Worm (Caenorhabditis elegans): Measurements from ENCODE around the gene tank-1.

The tank-1 gene

DNA sequence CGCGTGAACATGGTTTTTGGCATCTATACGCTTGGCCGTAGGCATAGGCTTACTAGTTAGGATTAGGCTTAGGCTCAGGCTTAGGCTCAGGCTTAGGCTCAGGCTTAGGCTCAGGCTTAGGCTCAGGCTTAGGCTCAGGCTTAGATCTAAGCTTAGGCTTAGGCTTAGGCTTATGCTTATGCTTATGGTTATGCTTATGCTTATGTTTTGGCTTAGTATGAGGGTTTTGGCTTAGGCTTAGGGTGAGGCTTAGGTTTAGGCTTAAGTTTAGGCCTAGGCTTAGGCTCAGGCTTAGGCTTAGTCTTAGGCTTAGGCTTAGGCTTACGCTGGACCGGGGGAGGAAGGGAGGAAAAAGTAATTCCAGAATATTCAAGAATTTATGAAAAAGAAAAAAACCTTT lies 20.3 kb upstream of the tank-1 start:
- TF ChIP-seq zim-3 (tag; optimal IDR thresholded peaks at IDR 0.05) (no peak), athp-1 (tag; optimal IDR thresholded peaks at IDR 0.05) (no peak), egl-18 (GFP tag; IDR thresholded peaks at IDR 0.05) (no peak), B0336.3 (GFP tag; IDR thresholded peaks at IDR 0.05) (no peak), aptf-3 (GFP tag; IDR thresholded peaks at IDR 0.05) (no peak), tlf-1 (GFP tag; optimal IDR thresholded peaks at IDR 0.05) (no peak), Y95B8A.8 (GFP tag; IDR thresholded peaks at IDR 0.05) (no peak), dpl-1 (GFP tag; optimal IDR thresholded peaks at IDR 0.05) (no peak), nfyb-1 (GFP tag; IDR thresholded peaks at IDR 0.05) (no peak), ccch-3 (GFP tag; optimal IDR thresholded peaks at IDR 0.05) (no peak), nhr-90 (tag; optimal IDR thresholded peaks at IDR 0.05) (no peak), xnd-1 (tag; optimal IDR thresholded peaks at IDR 0.05) (no peak), efl-1 (GFP tag; optimal IDR thresholded peaks at IDR 0.05) (no peak), madf-6 (GFP tag; IDR thresholded peaks at IDR 0.05) (no peak), Y79H2A.3 (GFP tag; conservative IDR thresholded peaks at IDR 0.05) (no peak), sptf-2 (GFP tag; optimal IDR thresholded peaks at IDR 0.05) (no peak), ceh-58 (GFP tag; IDR thresholded peaks at IDR 0.05) (no peak)

ce11 chrV:1304152-1304551 lies 18.6 kb upstream of the tank-1 start:
- TF ChIP-seq tbp1 (GFP tag; optimal IDR thresholded peaks at IDR 0.05) (peak; percentile 79), D2030.7 (GFP tag; IDR thresholded peaks at IDR 0.05) (0 out of 2 replicates have a peak, but pooled peaks have one; percentile 37), B0261.1 (tag; optimal IDR thresholded peaks at IDR 0.05) (peak; percentile 47), him-1 (tag; optimal IDR thresholded peaks at IDR 0.05) (peak; percentile 7), rpc-1 (optimal IDR thresholded peaks at IDR 0.05) (peak; percentile 42), rpc-1 (tag; optimal IDR thresholded peaks at IDR 0.05) (peak; percentile 72), dox-1 (GFP tag; IDR thresholded peaks at IDR 0.05) (0 out of 2 replicates have a peak, but pooled peaks have one; percentile 37), lin-26 (GFP tag; IDR thresholded peaks at IDR 0.05) (peak; percentile 37; the same call in 1 of the 2 replicates), mcd-1 (GFP tag; IDR thresholded peaks at IDR 0.05) (peak; percentile 36; the same call in 1 of the 2 replicates), aptf-3 (GFP tag; IDR thresholded peaks at IDR 0.05) (0 out of 2 replicates have a peak, but pooled peaks have one; percentile 29), ekl-4 (GFP tag; IDR thresholded peaks at IDR 0.05) (0 out of 2 replicates have a peak, but pooled peaks have one; percentile 17)

ce11 chrV:1302090-1302489 lies 16.6 kb upstream of the tank-1 start:
- TF ChIP-seq T26A5.8 (tag; optimal IDR thresholded peaks at IDR 0.05) (no peak), ztf-3 (GFP tag; optimal IDR thresholded peaks at IDR 0.05) (no peak), unc-62 (GFP tag; optimal IDR thresholded peaks at IDR 0.05) (no peak), F55B11.4 (tag; optimal IDR thresholded peaks at IDR 0.05; ENCODE audit: borderline replicate concordance, insufficient read depth) (no peak), efl-1 (GFP tag; optimal IDR thresholded peaks at IDR 0.05) (no peak), lin-40 (tag; optimal IDR thresholded peaks at IDR 0.05) (no peak), F33H1.4 (GFP tag; IDR thresholded peaks at IDR 0.05) (no peak), attf-6 (GFP tag; IDR thresholded peaks at IDR 0.05) (no peak), Y56A3A.18 (GFP tag; IDR thresholded peaks at IDR 0.05) (no peak), B0035.1 (tag; optimal IDR thresholded peaks at IDR 0.05) (no peak), madf-8 (GFP tag; conservative IDR thresholded peaks at IDR 0.05) (no peak)

ce11 chrV:1299232-1299631 lies 13.7 kb upstream of the tank-1 start, which contains the start of gene egl-2:
egl-2 (minus strand) TSS chrV:1299332.
- TF ChIP-seq mxl-1 (tag; optimal IDR thresholded peaks at IDR 0.05) (no peak), mel-28 (tag; optimal IDR thresholded peaks at IDR 0.05; ENCODE audit: borderline replicate concordance) (no peak), hlh-12 (tag; optimal IDR thresholded peaks at IDR 0.05) (no peak), egrh-3 (GFP tag; IDR thresholded peaks at IDR 0.05) (no peak), attf-5 (GFP tag; optimal IDR thresholded peaks at IDR 0.05) (no peak), ama-1 (optimal IDR thresholded peaks at IDR 0.05) (no peak), ama-1 (GFP tag; optimal IDR thresholded peaks at IDR 0.05) (no peak), ztf-25 (GFP tag; IDR thresholded peaks at IDR 0.05) (no peak), B0336.3 (GFP tag; IDR thresholded peaks at IDR 0.05) (no peak), rec-8 (tag; optimal IDR thresholded peaks at IDR 0.05) (no peak), let-526 (GFP tag; IDR thresholded peaks at IDR 0.05) (no peak)
